Fruit fly (Drosophila melanogaster) whole organism, larva: ENCODE data around the gene geko.
A peak's percentile ranks its signal among the peaks of the same experiment; 100 is the strongest.

Experiments used
- noc ChIP-seq: fragments of 200-800 bp; sonication (Bioruptor generic); optimal IDR thresholded peaks from 3 replicates; lab custom pipeline; 2019; ENCODE audit warnings: missing biosample characterization, mild to moderate bottlenecking, missing genetic modification characterization, moderate library complexity

The geko gene

DNA sequence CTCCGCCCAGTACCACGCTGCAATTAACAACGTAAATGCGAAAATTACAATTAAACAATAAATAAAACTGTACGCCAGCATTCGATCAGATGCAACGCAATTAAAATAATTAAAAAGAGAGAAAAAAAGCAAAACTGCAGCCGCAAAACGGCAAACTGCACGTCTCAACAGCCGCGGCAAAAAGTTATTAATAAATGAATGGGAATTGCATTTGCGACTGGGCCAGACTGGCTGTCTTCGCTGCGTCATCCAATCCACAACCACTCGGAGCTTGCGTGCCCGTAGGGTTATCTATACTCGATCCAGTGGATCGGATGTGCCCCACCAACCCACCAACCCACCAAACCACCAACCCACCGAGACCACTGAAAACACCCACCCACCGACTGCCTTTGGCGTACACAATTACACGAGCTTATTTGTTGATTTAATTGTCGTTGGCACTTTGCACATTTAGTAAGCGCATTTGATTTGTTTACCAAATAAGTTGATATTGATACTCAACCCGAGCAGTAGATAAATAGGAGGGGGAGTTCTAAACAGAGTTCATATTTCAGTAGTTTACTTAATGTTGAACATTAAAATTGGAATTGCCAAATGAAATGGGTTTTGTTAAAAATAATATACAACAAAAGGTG, 40.5 kb downstream of the geko start:
- no peak for TF ChIP-seq noc (tag; lab: Kevin White, UChicago)

DNA sequence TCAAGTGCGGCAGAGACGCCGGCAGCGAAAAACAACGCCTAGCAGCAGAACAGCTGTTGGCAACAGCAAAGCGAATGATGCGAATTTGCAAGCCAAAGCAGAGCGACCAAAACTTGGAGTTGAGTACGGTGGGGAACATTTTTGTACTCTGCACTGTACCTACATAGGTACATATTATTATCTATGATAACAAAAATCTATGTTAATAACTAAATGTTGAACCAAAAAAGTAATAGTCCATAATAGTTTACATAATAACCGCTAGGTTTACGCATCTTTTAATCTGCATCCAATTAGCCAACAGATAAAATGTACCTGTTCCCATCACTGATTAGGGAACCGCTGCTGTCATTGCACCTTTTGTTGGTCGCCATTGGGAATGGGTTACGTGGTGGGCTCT, 42.7 kb downstream of the geko start:
- TF ChIP-seq noc (tag; lab: Kevin White, UChicago), result no peak

DNA sequence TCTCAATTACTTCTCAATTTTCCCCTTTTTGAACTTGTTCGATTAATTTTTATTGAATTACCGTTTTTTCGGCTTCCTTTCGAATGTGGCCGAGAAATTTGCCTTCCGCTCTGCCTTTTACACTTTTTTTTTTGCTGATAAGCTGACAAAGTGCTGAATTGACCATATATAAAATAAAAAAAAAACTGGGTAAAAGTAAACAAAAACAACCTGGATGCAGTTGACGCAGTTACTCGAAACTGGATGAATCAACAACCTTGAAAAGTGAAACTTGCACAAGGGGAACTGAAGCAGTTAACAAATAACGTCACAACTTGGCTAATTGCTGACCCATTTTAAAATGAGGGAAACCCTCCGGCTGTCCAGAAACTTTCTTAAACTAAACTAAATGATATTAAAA, 44.7 kb downstream of the geko start:
- TF ChIP-seq noc (tag; lab: Kevin White, UChicago), result no peak

dm6 chr3L:18184762-18185161, 45.6 kb downstream of the geko start:
- no peak for TF ChIP-seq noc (tag; lab: Kevin White, UChicago)

DNA sequence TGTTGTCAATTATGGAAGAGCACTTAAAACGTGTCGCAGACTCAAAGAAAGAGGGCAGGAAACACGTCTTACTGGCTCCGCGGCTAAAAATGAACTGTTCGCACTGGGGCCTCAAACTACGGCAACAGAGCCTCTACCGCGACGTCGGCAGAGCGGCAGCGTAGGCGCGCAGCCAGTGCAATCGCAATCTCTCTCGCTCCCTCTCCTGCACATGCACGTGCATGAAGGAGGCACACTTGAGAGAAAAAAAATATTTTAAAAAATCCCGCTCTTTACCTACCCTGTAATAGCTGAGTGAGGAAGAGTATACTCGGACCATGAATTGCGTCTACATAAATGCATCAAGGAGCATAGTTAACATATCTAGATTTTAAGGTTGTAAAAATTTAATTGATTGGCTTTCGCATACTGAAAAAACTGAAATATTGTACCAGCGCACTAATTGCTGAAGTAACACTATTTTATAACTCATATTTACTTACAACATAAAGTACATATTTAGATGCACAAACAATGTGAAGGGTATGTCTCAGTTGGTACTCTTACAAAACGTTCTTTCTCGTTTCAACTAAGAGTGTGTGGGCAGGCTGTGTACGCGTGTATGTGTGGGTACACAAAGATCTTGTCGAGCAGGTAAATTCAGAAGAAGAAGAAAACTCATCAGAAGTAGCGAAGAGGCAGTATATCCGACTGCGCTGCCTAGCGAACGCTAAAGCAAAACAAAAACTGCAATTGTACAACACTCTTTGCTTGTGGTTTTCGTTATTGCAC, 46.5 kb downstream of the geko start, which contains the start of gene hid:
TSS of gene hid (minus strand) at position 100 of the 771 bp plus-strand sequence.
- TF ChIP-seq noc (tag; lab: Kevin White, UChicago), result peak; percentile 54

- TF ChIP-seq noc (tag; lab: Kevin White, UChicago), result no peak
These were observed 47.1 kb downstream of the geko start for dm6 chr3L:18186313-18186625.

- no peak for TF ChIP-seq noc (tag; lab: Kevin White, UChicago)
These were observed 47.6 kb downstream of the geko start for dm6 chr3L:18186779-18187178.

DNA sequence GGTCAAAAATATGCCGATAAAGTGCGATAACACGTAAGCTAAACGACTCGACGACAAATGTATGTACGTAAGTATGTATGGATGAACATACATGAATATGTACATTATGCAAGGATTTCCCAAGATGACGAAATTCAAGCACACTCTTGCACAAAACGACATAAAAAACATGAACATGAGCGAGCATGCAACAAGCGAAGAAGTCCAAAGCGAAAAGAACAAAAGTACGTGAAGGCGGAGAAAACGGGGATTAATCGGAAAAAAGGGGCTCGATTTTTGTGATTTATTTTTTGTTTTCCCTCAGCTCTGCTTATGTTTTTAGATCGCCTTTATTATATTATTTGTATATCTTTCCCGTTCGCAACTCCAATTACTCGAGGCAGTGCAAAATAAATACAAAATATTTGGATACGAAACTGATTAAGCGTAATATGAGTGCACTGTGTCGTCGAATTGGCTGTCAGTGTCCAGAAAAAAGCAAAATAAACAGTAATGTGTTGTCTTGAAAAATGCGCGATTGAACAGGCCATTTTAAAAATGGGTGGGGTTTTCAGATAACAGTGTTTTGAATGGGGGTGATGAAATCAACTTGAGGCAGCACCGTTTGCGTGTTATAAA, 48.4 kb downstream of the geko start:
- TF ChIP-seq noc (tag; lab: Kevin White, UChicago), result no peak

- TF ChIP-seq noc (tag; lab: Kevin White, UChicago), result no peak
These were observed 49.4 kb downstream of the geko start for dm6 chr3L:18188473-18189087.

dm6 chr3L:18190484-18191220, 51.5 kb downstream of the geko start:
- TF ChIP-seq noc (tag; lab: Kevin White, UChicago), result no peak

- TF ChIP-seq noc (tag; lab: Kevin White, UChicago), result no peak
These were observed 52.4 kb downstream of the geko start for dm6 chr3L:18191555-18192135.

DNA sequence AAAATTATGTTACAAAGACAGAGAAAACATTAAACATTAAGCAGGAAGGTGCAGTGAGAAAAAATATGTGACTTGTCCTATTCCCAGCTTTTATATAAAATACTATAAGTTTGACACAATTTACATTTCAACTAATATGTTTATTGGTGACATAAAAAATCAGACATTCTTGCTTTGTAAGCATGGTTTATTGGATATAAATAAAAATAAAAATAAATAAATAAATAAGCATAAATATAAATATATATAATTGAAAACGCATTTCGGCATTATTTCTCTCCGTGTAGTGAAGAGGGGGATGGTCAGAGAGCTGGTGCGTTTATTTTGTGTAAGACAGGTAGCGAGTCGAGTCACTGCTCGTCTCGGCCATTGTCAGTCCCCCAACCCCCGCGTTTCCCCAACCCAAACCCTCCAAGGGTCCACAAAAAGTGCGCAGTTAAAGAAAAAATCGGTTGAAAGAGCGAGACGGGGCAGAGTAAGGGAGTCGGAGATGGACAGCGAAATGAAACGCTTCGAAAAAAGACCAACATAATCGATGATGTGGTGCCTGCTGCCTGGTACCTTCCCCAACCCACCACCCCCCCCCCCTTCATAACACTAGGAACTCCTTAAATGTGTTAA, 53.8 kb downstream of the geko start:
- peak; percentile 71 for TF ChIP-seq noc (tag; lab: Kevin White, UChicago)

- TF ChIP-seq noc (tag; lab: Kevin White, UChicago), result no peak
These were observed 54.4 kb downstream of the geko start for dm6 chr3L:18193642-18194041.

- peak; percentile 6 for TF ChIP-seq noc (tag; lab: Kevin White, UChicago)
These were observed 55.3 kb downstream of the geko start for dm6 chr3L:18194323-18194996.
